Worm (Caenorhabditis elegans) whole organism, L1 larva: ENCODE results near the gene Y23B4A.1.

Experiments
- C34B4.2 ChIP-seq: sonication (generic microtip); optimal IDR thresholded peaks from 2 replicates; lab custom pipeline; 2017; ENCODE audit warnings: mild to moderate bottlenecking, missing genetic modification characterization, missing compliant biosample characterization
- aha-1 ChIP-seq: fragments of 150-350 bp; optimal IDR thresholded peaks from 2 replicates; lab custom pipeline; 2014; ENCODE audit warnings: missing biosample characterization, missing genetic modification characterization
- aly-2 ChIP-seq: fragments of 150-350 bp; optimal IDR thresholded peaks from 2 replicates; lab custom pipeline; 2014; ENCODE audit warnings: missing biosample characterization, missing genetic modification characterization
- ceh-82 ChIP-seq, 3 experiments: fragments of 150-350 bp in 1 of 3; sonication (generic microtip) in 2 of 3; optimal IDR thresholded peaks; 2 replicates each; lab custom pipeline; 2014 to 2017; ENCODE audit warnings: missing biosample characterization in 3 of 3, missing genetic modification characterization in 3 of 3
- elt-2 ChIP-seq: sonication (generic microtip); optimal IDR thresholded peaks from 2 replicates; lab custom pipeline; 2016; ENCODE audit warnings: missing genetic modification characterization, mild to moderate bottlenecking, inconsistent platforms, missing compliant biosample characterization, missing genetic modification reagents
- isw-1 ChIP-seq: fragments of 200-800 bp; sonication (Bioruptor generic); IDR thresholded peaks from 2 replicates; pipeline ENCODE4 v1.3.6; 2022; ENCODE audit warnings: missing genetic modification characterization, missing compliant biosample characterization
- lin-13 ChIP-seq: fragments of 150-350 bp; optimal IDR thresholded peaks from 2 replicates; lab custom pipeline; 2014; ENCODE audit warnings: missing biosample characterization, missing genetic modification reagents, missing genetic modification characterization
- mep-1 ChIP-seq: fragments of 150-350 bp; optimal IDR thresholded peaks from 2 replicates; lab custom pipeline; 2014; ENCODE audit warnings: missing biosample characterization, missing genetic modification characterization
- nhr-77 ChIP-seq: fragments of 150-350 bp; optimal IDR thresholded peaks from 2 replicates; lab custom pipeline; 2014; ENCODE audit warnings: missing biosample characterization, missing genetic modification characterization
- sox-4 ChIP-seq: sonication (generic microtip); optimal IDR thresholded peaks from 2 replicates; lab custom pipeline; 2016; ENCODE audit warnings: missing genetic modification characterization, missing compliant biosample characterization
- unc-130 ChIP-seq: fragments of 150-350 bp; optimal IDR thresholded peaks from 2 replicates; lab custom pipeline; 2017; ENCODE audit warnings: missing biosample characterization, missing genetic modification characterization, inconsistent platforms
- unc-86 ChIP-seq: sonication (generic microtip); optimal IDR thresholded peaks from 2 replicates; lab custom pipeline; 2016; ENCODE audit warnings: missing genetic modification characterization, missing compliant biosample characterization

ce11 chrX:5885565-5885964 lies 31.6 kb downstream of the Y23B4A.1 start, which contains the start of gene flp-7:
- TF ChIP-seq sox-4 (tag; lab: Kevin White, UChicago) = no peak
- no peak for TF ChIP-seq mep-1 (tag; lab: Kevin White, UChicago)
- no peak for TF ChIP-seq ceh-82 (tag; optimal IDR thresholded peaks at IDR 0.05; lab: Kevin White, UChicago)
- TF ChIP-seq C34B4.2 (tag; lab: Kevin White, UChicago) = no peak
- TF ChIP-seq lin-13 (GFP tag; lab: Kevin White, UChicago) = no peak
- no peak for TF ChIP-seq aly-2 (tag; lab: Kevin White, UChicago)
- TF ChIP-seq nhr-77 (tag; lab: Kevin White, UChicago) = no peak
- no peak for TF ChIP-seq aha-1
- no peak for TF ChIP-seq unc-130 (tag; lab: Kevin White, UChicago)
- no peak for TF ChIP-seq elt-2
- no peak for TF ChIP-seq isw-1 (GFP tag; lab: Robert Waterston, UW)
- no peak for TF ChIP-seq unc-86 (tag; lab: Kevin White, UChicago)
